Fruit fly (Drosophila melanogaster) whole organism, embryonic: ENCODE data around the gene Rabex-5.

Source experiments
- B-H2 ChIP-seq: fragments of 200-800 bp; sonication (Bioruptor generic); optimal IDR thresholded peaks from 2 replicates; lab custom pipeline; 2018; ENCODE audit warnings: missing biosample characterization, mild to moderate bottlenecking, missing genetic modification characterization
- CG10209 ChIP-seq: fragments of 200-800 bp; sonication (Bioruptor generic); optimal IDR thresholded peaks from 3 replicates; lab custom pipeline; 2017; ENCODE audit warnings: missing biosample characterization, mild to moderate bottlenecking, missing genetic modification characterization, missing genetic modification reagents
- CG10267 ChIP-seq: fragments of 200-800 bp; sonication (Bioruptor generic); optimal IDR thresholded peaks from 2 replicates; lab custom pipeline; 2018; ENCODE audit warnings: missing biosample characterization, mild to moderate bottlenecking, missing genetic modification characterization, moderate library complexity
- CG10321 ChIP-seq: fragments of 200-800 bp; sonication (Bioruptor generic); IDR thresholded peaks from 2 replicates; pipeline ENCODE4 v1.3.6; 2022; ENCODE audit warnings: missing biosample characterization, missing genetic modification characterization
- CG10959 ChIP-seq: fragments of 200-800 bp; sonication (Bioruptor generic); IDR thresholded peaks from 2 replicates; pipeline ENCODE4 v1.3.6; 2022; ENCODE audit warnings: missing biosample characterization, missing genetic modification characterization
- CG12744 ChIP-seq: fragments of 200-800 bp; sonication (Bioruptor generic); optimal IDR thresholded peaks from 2 replicates; lab custom pipeline; 2016; ENCODE audit warnings: missing biosample characterization, missing genetic modification characterization
- CG13287 ChIP-seq: fragments of 200-800 bp; sonication (Bioruptor generic); IDR thresholded peaks from 2 replicates; pipeline ENCODE4 v1.3.6; 2022; ENCODE audit warnings: missing biosample characterization, missing genetic modification characterization; ENCODE audit not compliant: partially characterized antibody
- CG13775 ChIP-seq: fragments of 200-800 bp; sonication (Bioruptor generic); optimal IDR thresholded peaks from 3 replicates; lab custom pipeline; 2017; ENCODE audit warnings: missing biosample characterization, mild to moderate bottlenecking, missing genetic modification characterization
- CG14014 ChIP-seq: fragments of 200-800 bp; sonication (Bioruptor generic); IDR thresholded peaks from 2 replicates; pipeline ENCODE4 v1.3.6; 2022; ENCODE audit warnings: missing biosample characterization, missing genetic modification characterization
- CG15011 ChIP-seq: fragments of 200-800 bp; sonication (Bioruptor generic); optimal IDR thresholded peaks from 3 replicates; lab custom pipeline; 2018; ENCODE audit warnings: missing biosample characterization, mild to moderate bottlenecking, missing genetic modification characterization
- CG15073 ChIP-seq: fragments of 200-800 bp; sonication (Bioruptor generic); optimal IDR thresholded peaks from 2 replicates; lab custom pipeline; 2016; ENCODE audit warnings: missing biosample characterization, missing genetic modification characterization
- CG15601 ChIP-seq: fragments of 200-800 bp; sonication (Bioruptor generic); optimal IDR thresholded peaks from 3 replicates; lab custom pipeline; 2019; ENCODE audit warnings: missing biosample characterization, mild to moderate bottlenecking, missing genetic modification characterization, moderate library complexity
- CG1602 ChIP-seq: fragments of 200-800 bp; sonication (Bioruptor generic); optimal IDR thresholded peaks from 3 replicates; lab custom pipeline; 2016; ENCODE audit warnings: missing biosample characterization, missing genetic modification characterization
- CG16813 ChIP-seq: fragments of 200-800 bp; sonication (Bioruptor generic); IDR thresholded peaks from 3 replicates; pipeline ENCODE4 v1.3.6; 2022; ENCODE audit warnings: missing biosample characterization, missing genetic modification characterization; ENCODE audit not compliant: partially characterized antibody
- CG17568 ChIP-seq: fragments of 200-800 bp; sonication (Bioruptor generic); optimal IDR thresholded peaks from 2 replicates; lab custom pipeline; 2018; ENCODE audit warnings: missing biosample characterization, mild to moderate bottlenecking, missing genetic modification characterization, moderate library complexity
- CG2129 ChIP-seq: fragments of 200-800 bp; sonication (Bioruptor generic); IDR thresholded peaks from 2 replicates; pipeline ENCODE4 v1.3.6; 2022; ENCODE audit warnings: missing biosample characterization, missing genetic modification characterization; ENCODE audit not compliant: partially characterized antibody
- CG2712 ChIP-seq: fragments of 200-800 bp; optimal IDR thresholded peaks from 3 replicates; lab custom pipeline; 2019; ENCODE audit warnings: missing biosample characterization, mild to moderate bottlenecking, missing genetic modification characterization, moderate library complexity
- CG30020 ChIP-seq: fragments of 200-800 bp; optimal IDR thresholded peaks from 2 replicates; lab custom pipeline; 2019; ENCODE audit warnings: missing biosample characterization, mild to moderate bottlenecking, missing genetic modification characterization, moderate library complexity
- CG3163 ChIP-seq: fragments of 200-800 bp; sonication (Bioruptor generic); optimal IDR thresholded peaks from 3 replicates; lab custom pipeline; 2016; ENCODE audit warnings: missing biosample characterization, missing genetic modification characterization
- CG34224 ChIP-seq: fragments of 200-800 bp; sonication (Bioruptor generic); IDR thresholded peaks from 3 replicates; pipeline ENCODE4 v1.3.6; 2022; ENCODE audit warnings: missing biosample characterization, missing genetic modification characterization; ENCODE audit not compliant: partially characterized antibody
- CG3726 ChIP-seq: fragments of 200-800 bp; sonication (Bioruptor generic); IDR thresholded peaks from 3 replicates; pipeline ENCODE4, ENCODE4 v1.3.6; 2022; ENCODE audit warnings: missing biosample characterization, missing genetic modification characterization
- CG3847 ChIP-seq: fragments of 200-800 bp; sonication (Bioruptor generic); IDR thresholded peaks from 2 replicates; pipeline ENCODE4 v1.3.6; 2022; ENCODE audit warnings: missing biosample characterization, missing genetic modification characterization
- CG4707 ChIP-seq: fragments of 200-800 bp; sonication (Bioruptor generic); optimal IDR thresholded peaks from 2 replicates; lab custom pipeline; 2018; ENCODE audit warnings: missing biosample characterization, mild to moderate bottlenecking, missing genetic modification characterization, moderate library complexity
- CG7556 ChIP-seq: fragments of 200-800 bp; sonication (Bioruptor generic); optimal IDR thresholded peaks from 2 replicates; lab custom pipeline; 2017; ENCODE audit warnings: missing biosample characterization, mild to moderate bottlenecking, missing genetic modification characterization
- Hand ChIP-seq: fragments of 200-800 bp; sonication (Bioruptor generic); optimal IDR thresholded peaks from 2 replicates; lab custom pipeline; 2017; ENCODE audit warnings: mild to moderate bottlenecking, missing biosample characterization, missing genetic modification reagents, missing genetic modification characterization
- HmgD ChIP-seq: fragments of 200-800 bp; sonication (Bioruptor generic); optimal IDR thresholded peaks from 3 replicates; lab custom pipeline; 2016; ENCODE audit warnings: missing biosample characterization, missing genetic modification characterization
- Max ChIP-seq: fragments of 200-800 bp; sonication (Bioruptor generic); optimal IDR thresholded peaks from 2 replicates; lab custom pipeline; 2016; ENCODE audit warnings: missing biosample characterization, mild to moderate bottlenecking, missing genetic modification characterization
- Neu2 ChIP-seq: fragments of 200-800 bp; sonication (Bioruptor generic); optimal IDR thresholded peaks from 3 replicates; lab custom pipeline; 2016; ENCODE audit warnings: missing biosample characterization, missing genetic modification characterization, borderline replicate concordance
- Nf-YB ChIP-seq: fragments of 200-800 bp; sonication (Bioruptor generic); optimal IDR thresholded peaks from 3 replicates; lab custom pipeline; 2019; ENCODE audit warnings: missing biosample characterization, mild to moderate bottlenecking, missing genetic modification characterization, moderate library complexity
- Sry-β ChIP-seq: fragments of 200-800 bp; sonication (Bioruptor generic); optimal IDR thresholded peaks from 2 replicates; lab custom pipeline; 2018; ENCODE audit warnings: missing biosample characterization, mild to moderate bottlenecking, missing genetic modification characterization, moderate library complexity
- Ssrp ChIP-seq: fragments of 200-800 bp; sonication (Bioruptor generic); optimal IDR thresholded peaks from 2 replicates; lab custom pipeline; 2018; ENCODE audit warnings: missing biosample characterization, mild to moderate bottlenecking, missing genetic modification characterization, moderate library complexity
- Usf ChIP-seq: fragments of 200-800 bp; sonication (Bioruptor generic); optimal IDR thresholded peaks from 2 replicates; lab custom pipeline; 2017; ENCODE audit warnings: missing genotype, missing biosample characterization, missing genetic modification characterization
- bcd ChIP-seq: fragments of 200-800 bp; sonication (Bioruptor generic); optimal IDR thresholded peaks from 2 replicates; lab custom pipeline; 2017; ENCODE audit warnings: missing biosample characterization, mild to moderate bottlenecking, missing genetic modification characterization
- bowl ChIP-seq: fragments of 200-800 bp; sonication (Bioruptor generic); IDR thresholded peaks from 2 replicates; pipeline ENCODE4 v1.3.6; 2022; ENCODE audit warnings: missing biosample characterization, missing genetic modification characterization
- ci ChIP-seq: fragments of 200-800 bp; sonication (Bioruptor generic); IDR thresholded peaks from 3 replicates; pipeline ENCODE4 v1.3.6; 2022; ENCODE audit warnings: missing biosample characterization, missing genetic modification characterization
- crp ChIP-seq, 2 experiments: fragments of 200-800 bp; sonication (Bioruptor generic); optimal IDR thresholded peaks; 2 replicates in 1 of 2; 3 replicates in 1 of 2; lab custom pipeline; 2017; ENCODE audit warnings: missing biosample characterization in 2 of 2, missing genetic modification characterization in 2 of 2, mild to moderate bottlenecking in 1 of 2, moderate library complexity in 1 of 2
- da ChIP-seq: fragments of 200-800 bp; sonication (Bioruptor generic); optimal IDR thresholded peaks from 2 replicates; lab custom pipeline; 2016; ENCODE audit warnings: missing biosample characterization, missing genetic modification characterization
- dati ChIP-seq: fragments of 200-800 bp; sonication (Bioruptor generic); IDR thresholded peaks from 2 replicates; pipeline ENCODE4 v1.3.6; 2022; ENCODE audit warnings: missing biosample characterization, missing genetic modification characterization
- dmrt11E ChIP-seq: fragments of 200-800 bp; sonication (Bioruptor generic); optimal IDR thresholded peaks from 3 replicates; lab custom pipeline; 2018; ENCODE audit warnings: missing biosample characterization, mild to moderate bottlenecking, missing genetic modification characterization, moderate library complexity
- ems ChIP-seq: fragments of 200-800 bp; sonication (Bioruptor generic); optimal IDR thresholded peaks from 3 replicates; lab custom pipeline; 2016; ENCODE audit warnings: missing biosample characterization, missing genetic modification characterization
- gce ChIP-seq: fragments of 200-800 bp; sonication (Bioruptor generic); IDR thresholded peaks from 3 replicates; pipeline ENCODE4 v1.3.6; 2022; ENCODE audit warnings: missing biosample characterization, missing genetic modification characterization
- ind ChIP-seq: fragments of 200-800 bp; sonication (Bioruptor generic); optimal IDR thresholded peaks from 3 replicates; lab custom pipeline; 2016; ENCODE audit warnings: missing biosample characterization, missing genetic modification characterization
- kah ChIP-seq: fragments of 200-800 bp; sonication (Bioruptor generic); optimal IDR thresholded peaks from 2 replicates; lab custom pipeline; 2018; ENCODE audit warnings: missing biosample characterization, mild to moderate bottlenecking, missing genetic modification characterization
- org-1 ChIP-seq: fragments of 200-800 bp; sonication (Bioruptor generic); optimal IDR thresholded peaks from 2 replicates; lab custom pipeline; 2017; ENCODE audit warnings: missing biosample characterization, missing genetic modification characterization
- pan ChIP-seq, 4 experiments: fragments of >200 bp in 3 of 4; fragments of 200-800 bp in 1 of 4; sonication (Bioruptor generic) in 1 of 4; optimal IDR thresholded peaks in 3 of 4; IDR thresholded peaks in 1 of 4; 2 replicates each; pipeline versions ENCODE4 v1.3.6 to Lab custom; 2017 to 2022; ENCODE audit warnings: missing biosample characterization in 2 of 4, missing genetic modification characterization in 2 of 4, mixed read lengths in 1 of 4
- pfk ChIP-seq: fragments of 200-800 bp; sonication (Bioruptor generic); optimal IDR thresholded peaks from 2 replicates; lab custom pipeline; 2018; ENCODE audit warnings: missing biosample characterization, mild to moderate bottlenecking, missing genetic modification characterization, moderate library complexity
- so ChIP-seq: fragments of 200-800 bp; sonication (Bioruptor generic); IDR thresholded peaks from 3 replicates; pipeline ENCODE4 v1.3.6; 2022; ENCODE audit warnings: missing biosample characterization, missing genetic modification characterization

The Rabex-5 gene

dm6 chr3L:1334571-1335427 lies 39.1 kb downstream of the Rabex-5 start, which contains the start of the genes Hmbs and CG2211 (continued):
- TF ChIP-seq Hand (GFP tag; lab: Kevin White, UChicago) (peak; percentile 23), Max (GFP tag; lab: Kevin White, UChicago) (peak; percentile 92), gce (GFP tag; lab: Robert Waterston, UW) (peak; percentile 68; the same call in 2 of the 3 replicates), ci (GFP tag; lab: Robert Waterston, UW) (peak; percentile 92), CG13287 (GFP tag; lab: Robert Waterston, UW) (peak; percentile 75), kah (GFP tag; lab: Kevin White, UChicago) (peak; percentile 58), so (GFP tag; lab: Robert Waterston, UW) (peak; percentile 79; the same call in 2 of the 3 replicates), pan (optimal IDR thresholded peaks at IDR 0.05; lab: Kevin White, UChicago) (no peak), pan (GFP tag; optimal IDR thresholded peaks at IDR 0.05 in 1 of 2, IDR thresholded peaks at IDR 0.05 in 1 of 2) (peak in 1 of 2 experiments; percentile 89), Sry-β (GFP tag; lab: Kevin White, UChicago) (no peak), CG15011 (GFP tag; lab: Kevin White, UChicago) (peak; percentile 69), ind (peak; percentile 92), Nf-YB (GFP tag; lab: Kevin White, UChicago) (peak; percentile 60), bcd (peak; percentile 82), CG10321 (peak; percentile 45; the same call in 1 of the 2 replicates), CG14014 (GFP tag; lab: Robert Waterston, UW) (peak; percentile 87), CG17568 (GFP tag; lab: Kevin White, UChicago) (no peak), bowl (GFP tag; lab: Robert Waterston, UW) (peak; percentile 60; the same call in 1 of the 2 replicates), CG4707 (no peak), CG1602 (GFP tag; lab: Kevin White, UChicago) (peak; percentile 88), crp (GFP tag; optimal IDR thresholded peaks at IDR 0.05; lab: Kevin White, UChicago) (peak; percentile 69 to 94), Neu2 (GFP tag; lab: Kevin White, UChicago) (peak; percentile 61), CG30020 (tag; lab: Kevin White, UChicago) (peak; percentile 81), Usf (GFP tag; lab: Kevin White, UChicago) (peak; percentile 72), CG2129 (GFP tag; lab: Robert Waterston, UW) (no peak), dati (GFP tag; lab: Robert Waterston, UW) (no peak), org-1 (GFP tag; lab: Kevin White, UChicago) (no peak), CG16813 (GFP tag; lab: Robert Waterston, UW) (peak; percentile 54), CG15073 (GFP tag; lab: Kevin White, UChicago) (no peak), dmrt11E (tag; lab: Kevin White, UChicago) (peak; percentile 83), pfk (GFP tag; lab: Kevin White, UChicago) (peak; percentile 34), B-H2 (GFP tag; lab: Kevin White, UChicago) (peak; percentile 90), CG3163 (GFP tag; lab: Kevin White, UChicago) (peak; percentile 77), CG10267 (peak; percentile 88), HmgD (GFP tag; lab: Kevin White, UChicago) (peak; percentile 90), CG13775 (GFP tag; lab: Kevin White, UChicago) (peak; percentile 90), CG12744 (GFP tag; lab: Kevin White, UChicago) (peak; percentile 85), CG3726 (GFP tag; lab: Robert Waterston, UW) (peak; percentile 74; the same call in 2 of the 3 replicates), CG10209 (GFP tag; lab: Kevin White, UChicago) (peak; percentile 80), CG7556 (GFP tag; lab: Kevin White, UChicago) (peak; percentile 53), CG10959 (GFP tag; lab: Robert Waterston, UW) (peak; percentile 67), CG34224 (GFP tag; lab: Robert Waterston, UW) (no peak), CG15601 (tag; lab: Kevin White, UChicago) (peak; percentile 85), CG3847 (peak; percentile 92), CG2712 (tag; lab: Kevin White, UChicago) (peak; percentile 90), da (GFP tag; lab: Kevin White, UChicago) (peak; percentile 63), ems (GFP tag; lab: Kevin White, UChicago) (peak; percentile 91), Ssrp (tag; lab: Kevin White, UChicago) (peak; percentile 77)
